Fruit fly (Drosophila melanogaster) S2 (cell line): ENCODE data around the gene Vps39.

Experiments used
- CG8478 ChIP-seq: fragments of >200 bp; optimal IDR thresholded peaks from 2 replicates; lab custom pipeline; 2018
- CTCF ChIP-seq, 2 experiments: fragments of >200 bp; optimal IDR thresholded peaks; 2 replicates each; lab custom pipeline; 2018

DNA sequence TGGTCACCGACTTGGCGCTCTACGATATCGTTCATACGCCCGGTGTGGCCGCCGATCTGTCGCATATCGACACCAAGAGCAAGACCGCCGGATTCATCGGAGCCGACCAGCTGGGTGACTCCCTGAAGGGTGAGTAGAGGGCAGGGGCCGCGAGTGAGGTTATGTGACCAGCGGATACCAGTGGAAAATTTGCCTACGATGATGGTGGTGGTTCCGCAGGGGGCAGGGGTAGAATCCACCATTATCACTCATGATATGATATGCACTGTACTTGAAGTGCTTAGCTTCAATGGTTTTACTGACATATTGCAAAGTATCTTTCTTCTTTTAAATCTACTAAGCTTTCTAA is 47.5 kb downstream of the Vps39 start:
- TF ChIP-seq CTCF (optimal IDR thresholded peaks at IDR 0.05; lab: Kevin White, UChicago) (no peak), CG8478 (lab: Kevin White, UChicago) (no peak)
